Worm (Caenorhabditis elegans) whole organism, L1 larva: ENCODE data around the gene nhr-242.

ENCODE experiments used
- C16A3.4 ChIP-seq: fragments of 150-350 bp; optimal IDR thresholded peaks from 2 replicates; lab custom pipeline; 2014; ENCODE audit warnings: missing biosample characterization, missing genetic modification characterization
- alr-1 ChIP-seq: fragments of 200-800 bp; sonication (Bioruptor generic); optimal IDR thresholded peaks from 2 replicates; lab custom pipeline; 2018; ENCODE audit warnings: borderline replicate concordance, mild to moderate bottlenecking, missing genetic modification characterization, missing compliant biosample characterization
- ama-1 ChIP-seq: fragments of 150-350 bp; optimal IDR thresholded peaks from 2 replicates; lab custom pipeline; 2014
- ces-1 ChIP-seq: fragments of 150-350 bp; optimal IDR thresholded peaks from 2 replicates; lab custom pipeline; 2014; ENCODE audit warnings: missing biosample characterization, missing genetic modification reagents, missing genetic modification characterization
- egl-27 ChIP-seq, 2 experiments: fragments of 150-350 bp in 1 of 2; sonication (generic microtip); optimal IDR thresholded peaks; 3 replicates each; lab custom pipeline; 2017 to 2018; ENCODE audit warnings: missing biosample characterization in 2 of 2, missing genetic modification characterization in 2 of 2, missing genetic modification reagents in 2 of 2
- elt-3 ChIP-seq, 6 experiments: fragments of 150-350 bp in 1 of 6; sonication (generic microtip); optimal IDR thresholded peaks; 2 replicates each; lab custom pipeline; 2017 to 2018; ENCODE audit warnings: missing biosample characterization in 6 of 6, missing genetic modification characterization in 6 of 6, inconsistent platforms in 1 of 6
- lin-39 ChIP-seq: fragments of 150-350 bp; optimal IDR thresholded peaks from 2 replicates; lab custom pipeline; 2014; ENCODE audit warnings: missing biosample characterization, missing genetic modification reagents, missing genetic modification characterization
- mdl-1 ChIP-seq, 2 experiments: fragments of 150-350 bp; optimal IDR thresholded peaks; 2 replicates each; lab custom pipeline; 2014 to 2017; ENCODE audit warnings: missing biosample characterization in 2 of 2, missing genetic modification characterization in 2 of 2, inconsistent platforms in 1 of 2
- nhr-11 ChIP-seq: fragments of 150-350 bp; optimal IDR thresholded peaks from 2 replicates; lab custom pipeline; 2014; ENCODE audit warnings: missing biosample characterization, missing genetic modification characterization
- nhr-12 ChIP-seq: sonication (generic microtip); optimal IDR thresholded peaks from 2 replicates; lab custom pipeline; 2017; ENCODE audit warnings: missing biosample characterization, missing genetic modification characterization
- nhr-76 ChIP-seq: sonication (generic microtip); optimal IDR thresholded peaks from 2 replicates; lab custom pipeline; 2017; ENCODE audit warnings: missing biosample characterization, missing genetic modification characterization
- sptf-1 ChIP-seq: fragments of 150-350 bp; optimal IDR thresholded peaks from 2 replicates; lab custom pipeline; 2014; ENCODE audit warnings: missing biosample characterization, missing genetic modification characterization
- unc-86 ChIP-seq: sonication (generic microtip); optimal IDR thresholded peaks from 2 replicates; lab custom pipeline; 2016; ENCODE audit warnings: missing genetic modification characterization, missing compliant biosample characterization
- ztf-11 ChIP-seq, 2 experiments: sonication (generic microtip); optimal IDR thresholded peaks; 2 replicates each; lab custom pipeline; 2016 to 2017; ENCODE audit warnings: missing genetic modification characterization in 2 of 2, missing biosample characterization in 1 of 2, missing compliant biosample characterization in 1 of 2

ce11 chrIV:2628171-2628570 is 46.8 kb upstream of the nhr-242 start, which contains the start of gene ngn-1:
- no peak for TF ChIP-seq egl-27 (tag; optimal IDR thresholded peaks at IDR 0.05; lab: Kevin White, UChicago)
- TF ChIP-seq C16A3.4 (tag; lab: Kevin White, UChicago) = no peak
- no peak for TF ChIP-seq unc-86 (tag; lab: Kevin White, UChicago)
- no peak for TF ChIP-seq ama-1
- TF ChIP-seq nhr-12 = no peak
- no peak for TF ChIP-seq sptf-1 (tag; lab: Kevin White, UChicago)
- no peak for TF ChIP-seq ztf-11 (tag; optimal IDR thresholded peaks at IDR 0.05; lab: Kevin White, UChicago)
- no peak for TF ChIP-seq mdl-1 (tag; optimal IDR thresholded peaks at IDR 0.05; lab: Kevin White, UChicago)
- TF ChIP-seq elt-3 (tag; optimal IDR thresholded peaks at IDR 0.05; lab: Kevin White, UChicago) = no peak
- TF ChIP-seq ces-1 (GFP tag; lab: Kevin White, UChicago) = no peak
- TF ChIP-seq nhr-76 = no peak
- TF ChIP-seq nhr-11 (tag; lab: Kevin White, UChicago) = no peak
- no peak for TF ChIP-seq alr-1 (tag; lab: Kevin White, UChicago)
- no peak for TF ChIP-seq lin-39 (tag; lab: Kevin White, UChicago)
